Fruit fly (Drosophila melanogaster): ENCODE data around the gene CG12523.

The CG12523 gene

DNA sequence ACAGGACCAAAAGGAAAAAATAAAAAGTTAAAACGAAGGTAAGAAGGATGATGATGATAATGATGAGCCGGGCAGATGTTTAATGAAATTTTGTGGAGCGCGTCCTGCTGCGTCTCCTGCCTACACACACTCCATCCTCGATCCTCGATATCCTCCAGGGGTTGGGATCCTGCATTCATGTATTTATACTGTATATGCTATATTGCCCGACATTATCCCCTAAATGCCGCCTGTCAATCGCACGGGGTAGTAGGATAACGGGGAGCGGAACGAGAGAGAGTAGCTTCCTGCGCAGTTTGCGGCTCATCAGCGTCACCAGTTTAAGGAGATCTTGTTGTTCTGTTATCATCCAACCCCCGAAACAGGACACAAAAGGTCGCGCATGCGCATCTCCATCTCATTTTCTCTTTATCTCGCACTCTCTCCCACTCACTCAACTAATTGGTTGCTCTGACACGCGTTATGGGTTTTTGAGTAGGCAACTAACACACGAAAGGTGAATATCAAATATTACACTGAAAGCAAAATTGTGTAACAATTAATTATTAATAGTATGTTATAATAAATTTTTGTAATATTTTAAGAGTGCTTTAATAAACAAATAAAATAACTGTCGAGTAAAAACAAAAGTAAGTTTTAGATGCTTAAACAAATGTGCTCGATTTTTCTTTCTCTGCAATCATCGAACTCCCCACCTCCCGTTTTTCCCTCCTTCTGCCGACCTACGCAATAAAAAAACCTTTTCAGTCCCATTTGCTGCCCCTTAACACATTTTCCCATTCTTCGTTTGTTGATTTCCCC is 31.6 kb upstream of the CG12523 start (continued):
- TF ChIP-seq zen (tag; optimal IDR thresholded peaks at IDR 0.05) = peak; percentile 96
- TF ChIP-seq Oaz (GFP tag; IDR thresholded peaks at IDR 0.05) = no peak
- TF ChIP-seq ase (GFP tag; IDR thresholded peaks at IDR 0.05) = peak; percentile 69; the same call in 1 of the 3 replicates
- no peak for TF ChIP-seq nerfin-2 (GFP tag; IDR thresholded peaks at IDR 0.05; ENCODE audit: partially characterized antibody)
- no peak for TF ChIP-seq inv (GFP tag; IDR thresholded peaks at IDR 0.05; ENCODE audit: partially characterized antibody)
- no peak for TF ChIP-seq nom (GFP tag; optimal IDR thresholded peaks at IDR 0.05)
- peak; percentile 36 for TF ChIP-seq CG6654 (GFP tag; optimal IDR thresholded peaks at IDR 0.05)
- no peak for TF ChIP-seq CG6765 (GFP tag; optimal IDR thresholded peaks at IDR 0.05)
- TF ChIP-seq CG42726 (GFP tag; IDR thresholded peaks at IDR 0.05; ENCODE audit: partially characterized antibody) = no peak
- TF ChIP-seq Neu2 (GFP tag; optimal IDR thresholded peaks at IDR 0.05; ENCODE audit: borderline replicate concordance) = no peak
- TF ChIP-seq bcd (GFP tag; optimal IDR thresholded peaks at IDR 0.05) = peak; percentile 83
- peak; percentile 8 for TF ChIP-seq repo (GFP tag; optimal IDR thresholded peaks at IDR 0.05)
- TF ChIP-seq tio (GFP tag; optimal IDR thresholded peaks at IDR 0.05) = peak; percentile 84
- no peak for TF ChIP-seq schlank (tag; optimal IDR thresholded peaks at IDR 0.05)
- TF ChIP-seq gsb-n (tag; optimal IDR thresholded peaks at IDR 0.05) = peak; percentile 97
- TF ChIP-seq CG17612 (GFP tag; IDR thresholded peaks at IDR 0.05) = peak; percentile 74
- peak; percentile 72 for TF ChIP-seq chn (GFP tag; optimal IDR thresholded peaks at IDR 0.05)
- TF ChIP-seq CG11085 (GFP tag; IDR thresholded peaks at IDR 0.05) = peak; percentile 45; the same call in 1 of the 2 replicates
- TF ChIP-seq ttk (GFP tag; IDR thresholded peaks at IDR 0.05) = peak; percentile 83
- TF ChIP-seq CG2678 (tag; optimal IDR thresholded peaks at IDR 0.05) = peak; percentile 91
- no peak for TF ChIP-seq CG13894 (tag; optimal IDR thresholded peaks at IDR 0.05)
- peak; percentile 89 for TF ChIP-seq Oli (tag; optimal IDR thresholded peaks at IDR 0.05)
- TF ChIP-seq CG15601 (tag; optimal IDR thresholded peaks at IDR 0.05) = peak; percentile 95
- TF ChIP-seq CG10366 (GFP tag; IDR thresholded peaks at IDR 0.05) = peak; percentile 71
- no peak for TF ChIP-seq Ets65A (GFP tag)
- TF ChIP-seq dpn (GFP tag; optimal IDR thresholded peaks at IDR 0.05) = peak; percentile 36 to 84
- 0 out of 2 replicates have a peak, but pooled peaks have one; percentile 10 for TF ChIP-seq GATAe (GFP tag; conservative IDR thresholded peaks at IDR 0.05)
- no peak for TF ChIP-seq Dbx (GFP tag; IDR thresholded peaks at IDR 0.05)
- peak; percentile 74 for TF ChIP-seq CrebB (tag; optimal IDR thresholded peaks at IDR 0.05)
- TF ChIP-seq pfk (GFP tag; optimal IDR thresholded peaks at IDR 0.05) = no peak
- peak; percentile 85 for TF ChIP-seq ro (GFP tag; IDR thresholded peaks at IDR 0.05)
- TF ChIP-seq Spps (tag; optimal IDR thresholded peaks at IDR 0.05) = peak; percentile 98
- TF ChIP-seq TFAM (GFP tag; optimal IDR thresholded peaks at IDR 0.05) = peak; percentile 56
- peak; percentile 78 for TF ChIP-seq trh (GFP tag; optimal IDR thresholded peaks at IDR 0.05)
- 0 out of 2 replicates have a peak, but pooled peaks have one; percentile 14 for TF ChIP-seq al (GFP tag; IDR thresholded peaks at IDR 0.05)
- TF ChIP-seq fd3F (GFP tag; optimal IDR thresholded peaks at IDR 0.05) = no peak
- TF ChIP-seq CG4282 (GFP tag; optimal IDR thresholded peaks at IDR 0.05) = no peak
- no peak for TF ChIP-seq br (optimal IDR thresholded peaks at IDR 0.05)
- peak; percentile 87 for TF ChIP-seq onecut (GFP tag; IDR thresholded peaks at IDR 0.05)
- no peak for TF ChIP-seq Myb (GFP tag; optimal IDR thresholded peaks at IDR 0.05)
- peak; percentile 34 for TF ChIP-seq sug (tag; optimal IDR thresholded peaks at IDR 0.05)
- peak; percentile 66 for TF ChIP-seq Rx (GFP tag; IDR thresholded peaks at IDR 0.05)
- TF ChIP-seq oc (tag; optimal IDR thresholded peaks at IDR 0.05) = peak; percentile 78
- no peak for TF ChIP-seq Dip2 (GFP tag; IDR thresholded peaks at IDR 0.05)
- TF ChIP-seq D19B (GFP tag; optimal IDR thresholded peaks at IDR 0.05) = no peak
- peak; percentile 17 for TF ChIP-seq CG18011 (GFP tag; optimal IDR thresholded peaks at IDR 0.05)
- peak; percentile 87 for TF ChIP-seq Asciz (GFP tag; optimal IDR thresholded peaks at IDR 0.05)
- TF ChIP-seq Elba2 (GFP tag; optimal IDR thresholded peaks at IDR 0.05) = peak; percentile 81
- TF ChIP-seq Six4 (GFP tag; optimal IDR thresholded peaks at IDR 0.05) = peak; percentile 87
